Worm (Caenorhabditis elegans) whole organism, L3 larva: ENCODE measurements around the gene Y41E3.19.

Source experiments
- R02D3.7 ChIP-seq: fragments of 150-350 bp; optimal IDR thresholded peaks from 2 replicates; lab custom pipeline; 2014; ENCODE audit warnings: missing biosample characterization, missing genetic modification characterization
- ama-1 ChIP-seq: fragments of 150-350 bp; optimal IDR thresholded peaks from 2 replicates; lab custom pipeline; 2018
- ceh-82 ChIP-seq: fragments of 150-350 bp; optimal IDR thresholded peaks from 2 replicates; lab custom pipeline; 2014; ENCODE audit warnings: missing biosample characterization, missing genetic modification characterization
- fkh-10 ChIP-seq: sonication (generic microtip); optimal IDR thresholded peaks from 2 replicates; lab custom pipeline; 2017; ENCODE audit warnings: missing biosample characterization, missing genetic modification reagents, missing genetic modification characterization
- mdl-1 ChIP-seq: fragments of 150-350 bp; optimal IDR thresholded peaks from 2 replicates; lab custom pipeline; 2014; ENCODE audit warnings: missing biosample characterization, missing genetic modification characterization
- nfya-1 ChIP-seq: sonication (generic microtip); optimal IDR thresholded peaks from 2 replicates; lab custom pipeline; 2017; ENCODE audit warnings: missing genetic modification characterization, mild to moderate bottlenecking, missing compliant biosample characterization, antibody characterized with exemption, moderate library complexity; ENCODE audit not compliant: insufficient read depth
- nhr-237 ChIP-seq: fragments of 150-350 bp; optimal IDR thresholded peaks from 2 replicates; lab custom pipeline; 2014; ENCODE audit warnings: missing biosample characterization, missing genetic modification characterization
- unc-39 ChIP-seq: sonication (generic microtip); optimal IDR thresholded peaks from 4 replicates; lab custom pipeline; 2017; ENCODE audit warnings: missing biosample characterization, missing genetic modification characterization

ce11 chrIV:15038821-15039220 is 17.1 kb upstream of the Y41E3.19 start:
- TF ChIP-seq nfya-1: no peak
- TF ChIP-seq R02D3.7 (tag; lab: Kevin White, UChicago): no peak
- no peak for TF ChIP-seq ceh-82 (tag; lab: Kevin White, UChicago)
- no peak for TF ChIP-seq ama-1 (lab: Kevin White, UChicago)
- no peak for TF ChIP-seq nhr-237 (tag; lab: Kevin White, UChicago)
- no peak for TF ChIP-seq mdl-1 (tag; lab: Kevin White, UChicago)
- no peak for TF ChIP-seq unc-39
- TF ChIP-seq fkh-10 (GFP tag; lab: Kevin White, UChicago): no peak
